Worm (Caenorhabditis elegans) whole organism, late embryonic: ENCODE measurements around the gene F12E12.1.

Experiments
- ama-1 ChIP-seq: fragments of 150-350 bp; optimal IDR thresholded peaks from 2 replicates; lab custom pipeline; 2014
- fkh-10 ChIP-seq: fragments of 150-350 bp; optimal IDR thresholded peaks from 2 replicates; lab custom pipeline; 2014; ENCODE audit warnings: missing biosample characterization, missing genetic modification reagents, missing genetic modification characterization
- nhr-11 ChIP-seq: fragments of 150-350 bp; optimal IDR thresholded peaks from 2 replicates; lab custom pipeline; 2014; ENCODE audit warnings: missing biosample characterization, missing genetic modification characterization
- pha-2 ChIP-seq: sonication (generic microtip); optimal IDR thresholded peaks from 2 replicates; lab custom pipeline; 2017; ENCODE audit warnings: mild to moderate bottlenecking, missing genetic modification characterization, missing compliant biosample characterization

- TF ChIP-seq ama-1 (lab: Kevin White, UChicago) (no peak), pha-2 (no peak), nhr-11 (tag; lab: Kevin White, UChicago) (no peak), fkh-10 (GFP tag; lab: Kevin White, UChicago) (no peak)
These were observed 40.8 kb downstream of the F12E12.1 start, which contains the start of gene T24E12.2 for ce11 chrII:3782309-3783000.
